Worm (Caenorhabditis elegans) whole organism, early embryonic: ENCODE results near the gene fbxb-53.

Experiments used
- B0310.2 ChIP-seq: sonication (generic microtip); optimal IDR thresholded peaks from 2 replicates; lab custom pipeline; 2016; ENCODE audit warnings: mild to moderate bottlenecking, missing genetic modification characterization, missing compliant biosample characterization
- F13C5.2 ChIP-seq: sonication (generic microtip); optimal IDR thresholded peaks from 2 replicates; lab custom pipeline; 2017; ENCODE audit warnings: mild to moderate bottlenecking, missing genetic modification characterization, inconsistent platforms, missing compliant biosample characterization
- aly-1 ChIP-seq: sonication (generic microtip); optimal IDR thresholded peaks from 2 replicates; lab custom pipeline; 2016; ENCODE audit warnings: missing genetic modification characterization, missing compliant biosample characterization
- ama-1 ChIP-seq: fragments of 150-350 bp; optimal IDR thresholded peaks from 2 replicates; lab custom pipeline; 2014
- ceh-13 ChIP-seq: fragments of 200-800 bp; sonication (Bioruptor generic); optimal IDR thresholded peaks from 2 replicates; lab custom pipeline; 2018; ENCODE audit warnings: mild to moderate bottlenecking, missing genetic modification characterization, missing compliant biosample characterization
- ets-7 ChIP-seq: sonication (generic microtip); optimal IDR thresholded peaks from 2 replicates; lab custom pipeline; 2016; ENCODE audit warnings: missing genotype, missing genetic modification characterization, missing compliant biosample characterization
- flt-1 ChIP-seq: fragments of 200-800 bp; sonication (Bioruptor generic); IDR thresholded peaks from 2 replicates; pipeline ENCODE4 v1.3.6; 2022; ENCODE audit warnings: missing genetic modification characterization, missing compliant biosample characterization
- hmbx-1 ChIP-seq: sonication (generic microtip); optimal IDR thresholded peaks from 2 replicates; lab custom pipeline; 2016; ENCODE audit warnings: mild to moderate bottlenecking, missing genetic modification characterization, missing compliant biosample characterization
- hmg-4 ChIP-seq: fragments of 200-800 bp; sonication (Bioruptor generic); optimal IDR thresholded peaks from 2 replicates; lab custom pipeline; 2018; ENCODE audit warnings: mild to moderate bottlenecking, missing genetic modification characterization, missing compliant biosample characterization
- scrt-1 ChIP-seq: fragments of 200-800 bp; sonication (Bioruptor generic); IDR thresholded peaks from 2 replicates; pipeline ENCODE4 v1.3.6; 2022; ENCODE audit warnings: missing genetic modification characterization, missing compliant biosample characterization
- sea-1 ChIP-seq: fragments of 200-800 bp; sonication (Bioruptor generic); conservative IDR thresholded peaks from 2 replicates; pipeline ENCODE4 v1.3.6; 2022; ENCODE audit warnings: missing genetic modification characterization, missing compliant biosample characterization
- tbx-11 ChIP-seq: fragments of 200-800 bp; sonication (Bioruptor generic); IDR thresholded peaks from 2 replicates; pipeline ENCODE4 v1.3.6; 2022; ENCODE audit warnings: missing genetic modification characterization, missing compliant biosample characterization
- tra-4 ChIP-seq: sonication (generic microtip); optimal IDR thresholded peaks from 2 replicates; lab custom pipeline; 2017; ENCODE audit warnings: missing genetic modification characterization, missing compliant biosample characterization

DNA sequence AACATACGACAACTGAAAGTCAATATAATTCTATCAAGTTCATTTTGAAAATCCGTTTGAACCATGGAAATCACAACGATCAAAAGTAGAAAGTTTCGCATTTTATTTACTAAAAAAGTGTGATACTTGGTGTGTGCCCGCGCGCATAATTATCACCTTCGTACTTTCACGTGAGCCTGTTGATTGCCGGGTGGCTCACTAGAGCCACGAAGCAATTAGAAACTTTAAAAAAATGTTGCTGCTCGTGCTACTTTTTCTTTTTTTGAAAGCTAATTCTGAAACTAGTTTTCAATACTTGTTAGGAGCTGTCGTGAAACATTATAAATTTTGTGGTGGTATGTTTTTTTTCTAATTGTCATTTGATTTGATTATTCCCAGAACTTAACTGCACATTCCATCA is 17.8 kb upstream of the fbxb-53 start, which contains the start of the genes irld-9 and irld-33:
- TF ChIP-seq sea-1 (GFP tag; lab: Robert Waterston, UW) (no peak), ets-7 (tag; lab: Kevin White, UChicago) (no peak), tbx-11 (GFP tag; lab: Robert Waterston, UW) (no peak), hmg-4 (GFP tag; lab: Kevin White, UChicago) (no peak), B0310.2 (tag; lab: Kevin White, UChicago) (no peak), ama-1 (lab: Kevin White, UChicago) (no peak), ceh-13 (GFP tag; lab: Kevin White, UChicago) (no peak), F13C5.2 (tag; lab: Kevin White, UChicago) (no peak), tra-4 (tag; lab: Kevin White, UChicago) (no peak), aly-1 (tag; lab: Kevin White, UChicago) (no peak), flt-1 (GFP tag; lab: Robert Waterston, UW) (no peak), hmbx-1 (tag; lab: Kevin White, UChicago) (no peak), scrt-1 (GFP tag; lab: Robert Waterston, UW) (no peak)
